Fruit fly (Drosophila melanogaster) whole organism, embryonic: ENCODE results near the gene CG7329.

Source experiments
- Atf6 ChIP-seq: fragments of 200-800 bp; sonication (Bioruptor generic); IDR thresholded peaks from 2 replicates; pipeline ENCODE4 v1.3.6; 2022; ENCODE audit warnings: missing biosample characterization, missing genetic modification characterization
- C15 ChIP-seq: fragments of 200-800 bp; sonication (Bioruptor generic); IDR thresholded peaks from 3 replicates; pipeline ENCODE4 v1.3.6; 2022; ENCODE audit warnings: missing biosample characterization, missing genetic modification characterization
- CG10209 ChIP-seq: fragments of 200-800 bp; sonication (Bioruptor generic); optimal IDR thresholded peaks from 3 replicates; lab custom pipeline; 2017; ENCODE audit warnings: missing biosample characterization, mild to moderate bottlenecking, missing genetic modification characterization, missing genetic modification reagents
- CG10274 ChIP-seq: fragments of 200-800 bp; sonication (Bioruptor generic); optimal IDR thresholded peaks from 3 replicates; lab custom pipeline; 2017; ENCODE audit warnings: missing biosample characterization, mild to moderate bottlenecking, missing genetic modification characterization
- CG10366 ChIP-seq: fragments of 200-800 bp; sonication (Bioruptor generic); IDR thresholded peaks from 2 replicates; pipeline ENCODE4 v1.3.6; 2022; ENCODE audit warnings: missing biosample characterization, missing genetic modification characterization
- CG12104 ChIP-seq: fragments of 200-800 bp; sonication (Bioruptor generic); optimal IDR thresholded peaks from 3 replicates; lab custom pipeline; 2016; ENCODE audit warnings: missing biosample characterization, missing genetic modification characterization
- CG14014 ChIP-seq: fragments of 200-800 bp; sonication (Bioruptor generic); IDR thresholded peaks from 2 replicates; pipeline ENCODE4 v1.3.6; 2022; ENCODE audit warnings: missing biosample characterization, missing genetic modification characterization
- CG14860 ChIP-seq: fragments of 200-800 bp; sonication (Bioruptor generic); IDR thresholded peaks from 3 replicates; pipeline ENCODE4 v1.3.6; 2022; ENCODE audit warnings: missing biosample characterization, missing genetic modification characterization; ENCODE audit not compliant: partially characterized antibody
- CG1647 ChIP-seq: fragments of 200-800 bp; sonication (Bioruptor generic); optimal IDR thresholded peaks from 3 replicates; lab custom pipeline; 2016; ENCODE audit warnings: missing biosample characterization, missing genetic modification characterization
- CG17568 ChIP-seq: fragments of 200-800 bp; sonication (Bioruptor generic); optimal IDR thresholded peaks from 2 replicates; lab custom pipeline; 2018; ENCODE audit warnings: missing biosample characterization, mild to moderate bottlenecking, missing genetic modification characterization, moderate library complexity
- CG18764 ChIP-seq: fragments of 200-800 bp; sonication (Bioruptor generic); optimal IDR thresholded peaks from 3 replicates; lab custom pipeline; 2016; ENCODE audit warnings: missing biosample characterization, missing genetic modification characterization
- CG30020 ChIP-seq: fragments of 200-800 bp; optimal IDR thresholded peaks from 2 replicates; lab custom pipeline; 2019; ENCODE audit warnings: missing biosample characterization, mild to moderate bottlenecking, missing genetic modification characterization, moderate library complexity
- CG3065 ChIP-seq: fragments of 200-800 bp; sonication (Bioruptor generic); optimal IDR thresholded peaks from 2 replicates; lab custom pipeline; 2016; ENCODE audit warnings: missing biosample characterization, missing genetic modification characterization
- CG31365 ChIP-seq: fragments of 200-800 bp; sonication (Bioruptor generic); optimal IDR thresholded peaks from 2 replicates; lab custom pipeline; 2018; ENCODE audit warnings: missing biosample characterization, mild to moderate bottlenecking, missing genetic modification characterization
- CG3281 ChIP-seq: fragments of 200-800 bp; sonication (Bioruptor generic); optimal IDR thresholded peaks from 3 replicates; lab custom pipeline; 2017; ENCODE audit warnings: missing biosample characterization, mild to moderate bottlenecking, missing genetic modification characterization
- CG33213 ChIP-seq: fragments of 200-800 bp; sonication (Bioruptor generic); optimal IDR thresholded peaks from 3 replicates; lab custom pipeline; 2016; ENCODE audit warnings: missing biosample characterization, missing genetic modification characterization
- CG3838 ChIP-seq: fragments of 200-800 bp; sonication (Bioruptor generic); optimal IDR thresholded peaks from 3 replicates; lab custom pipeline; 2016; ENCODE audit warnings: missing biosample characterization, missing genetic modification characterization
- CG4282 ChIP-seq: fragments of 200-800 bp; sonication (Bioruptor generic); optimal IDR thresholded peaks from 2 replicates; lab custom pipeline; 2016; ENCODE audit warnings: missing biosample characterization, missing genetic modification characterization
- CG4328 ChIP-seq: fragments of 200-800 bp; sonication (Bioruptor generic); optimal IDR thresholded peaks from 3 replicates; lab custom pipeline; 2017; ENCODE audit warnings: missing biosample characterization, missing genetic modification reagents, missing genetic modification characterization
- CG6689 ChIP-seq: fragments of 200-800 bp; sonication (Bioruptor generic); IDR thresholded peaks from 2 replicates; pipeline ENCODE4 v1.3.6; 2022; ENCODE audit warnings: missing biosample characterization, missing genetic modification characterization
- CG9876 ChIP-seq: fragments of 200-800 bp; sonication (Bioruptor generic); optimal IDR thresholded peaks from 2 replicates; lab custom pipeline; 2016; ENCODE audit warnings: missing biosample characterization, missing genetic modification characterization
- Drgx ChIP-seq: fragments of 200-800 bp; sonication (Bioruptor generic); IDR thresholded peaks from 2 replicates; pipeline ENCODE4 v1.3.6; 2022; ENCODE audit warnings: missing biosample characterization, missing genetic modification characterization
- Fer2 ChIP-seq: fragments of 200-800 bp; sonication (Bioruptor generic); optimal IDR thresholded peaks from 2 replicates; lab custom pipeline; 2018; ENCODE audit warnings: missing biosample characterization, mild to moderate bottlenecking, missing genetic modification characterization, moderate library complexity
- Gug ChIP-seq: fragments of 200-800 bp; sonication (Bioruptor generic); IDR thresholded peaks from 4 replicates; pipeline ENCODE4 v1.3.6; 2022; ENCODE audit warnings: missing biosample characterization, missing genetic modification characterization
- H15 ChIP-seq: fragments of 200-800 bp; sonication (Bioruptor generic); IDR thresholded peaks from 3 replicates; pipeline ENCODE4 v1.3.6; 2022; ENCODE audit warnings: missing biosample characterization, missing genetic modification characterization
- HLHmδ ChIP-seq: fragments of 200-800 bp; sonication (Bioruptor generic); optimal IDR thresholded peaks from 2 replicates; lab custom pipeline; 2018; ENCODE audit warnings: missing biosample characterization, mild to moderate bottlenecking, missing genetic modification characterization, moderate library complexity
- Hr51 ChIP-seq, 2 experiments: fragments of 200-800 bp; sonication (Bioruptor generic); optimal IDR thresholded peaks; 2 replicates in 1 of 2; 3 replicates in 1 of 2; lab custom pipeline; 2016 to 2018; ENCODE audit warnings: missing biosample characterization in 2 of 2, missing genetic modification characterization in 2 of 2, mild to moderate bottlenecking in 1 of 2, moderate library complexity in 1 of 2
- Jarid2 ChIP-seq: fragments of 200-800 bp; sonication (Bioruptor generic); optimal IDR thresholded peaks from 3 replicates; lab custom pipeline; 2017; ENCODE audit warnings: mild to moderate bottlenecking, missing biosample characterization, missing genetic modification reagents, missing genetic modification characterization
- NFAT ChIP-seq: fragments of 200-800 bp; sonication (Bioruptor generic); IDR thresholded peaks from 2 replicates; pipeline ENCODE4 v1.3.6; 2022; ENCODE audit warnings: missing biosample characterization, missing genetic modification characterization
- Side ChIP-seq: fragments of 200-800 bp; sonication (Bioruptor generic); optimal IDR thresholded peaks from 2 replicates; lab custom pipeline; 2016; ENCODE audit warnings: missing biosample characterization, missing genetic modification characterization
- Six4 ChIP-seq: fragments of 200-800 bp; sonication (Bioruptor generic); optimal IDR thresholded peaks from 2 replicates; lab custom pipeline; 2016; ENCODE audit warnings: missing biosample characterization, missing genetic modification characterization
- Sry-β ChIP-seq: fragments of 200-800 bp; sonication (Bioruptor generic); optimal IDR thresholded peaks from 2 replicates; lab custom pipeline; 2018; ENCODE audit warnings: missing biosample characterization, mild to moderate bottlenecking, missing genetic modification characterization, moderate library complexity
- Xrp1 ChIP-seq: fragments of 200-800 bp; sonication (Bioruptor generic); IDR thresholded peaks from 2 replicates; pipeline ENCODE4 v1.3.6; 2022; ENCODE audit warnings: missing biosample characterization, missing genetic modification characterization
- ara ChIP-seq: fragments of 200-800 bp; sonication (Bioruptor generic); IDR thresholded peaks from 2 replicates; pipeline ENCODE4 v1.3.6; 2022; ENCODE audit warnings: missing biosample characterization, missing genetic modification characterization
- crol ChIP-seq: fragments of 200-800 bp; sonication (Bioruptor generic); IDR thresholded peaks from 2 replicates; pipeline ENCODE4 v1.3.6; 2022; ENCODE audit warnings: missing biosample characterization, missing genetic modification characterization
- disco-r ChIP-seq: fragments of 200-800 bp; sonication (Bioruptor generic); optimal IDR thresholded peaks from 2 replicates; lab custom pipeline; 2016; ENCODE audit warnings: missing biosample characterization, missing genetic modification characterization
- gce ChIP-seq: fragments of 200-800 bp; sonication (Bioruptor generic); IDR thresholded peaks from 3 replicates; pipeline ENCODE4 v1.3.6; 2022; ENCODE audit warnings: missing biosample characterization, missing genetic modification characterization
- gcm2 ChIP-seq: fragments of 200-800 bp; sonication (Bioruptor generic); optimal IDR thresholded peaks from 2 replicates; lab custom pipeline; 2016; ENCODE audit warnings: missing biosample characterization, missing genetic modification characterization
- ham ChIP-seq: fragments of 200-800 bp; sonication (Bioruptor generic); IDR thresholded peaks from 2 replicates; pipeline ENCODE4 v1.3.6; 2022; ENCODE audit warnings: missing biosample characterization, missing genetic modification characterization
- ind ChIP-seq: fragments of 200-800 bp; sonication (Bioruptor generic); optimal IDR thresholded peaks from 3 replicates; lab custom pipeline; 2016; ENCODE audit warnings: missing biosample characterization, missing genetic modification characterization
- jing ChIP-seq: fragments of 200-800 bp; sonication (Bioruptor generic); optimal IDR thresholded peaks from 2 replicates; lab custom pipeline; 2018; ENCODE audit warnings: missing biosample characterization, mild to moderate bottlenecking, missing genetic modification characterization
- mam ChIP-seq: fragments of 200-800 bp; sonication (Bioruptor generic); optimal IDR thresholded peaks from 3 replicates; lab custom pipeline; 2016; ENCODE audit warnings: missing biosample characterization, missing genetic modification characterization
- oc ChIP-seq: fragments of 200-800 bp; sonication (Bioruptor generic); optimal IDR thresholded peaks from 2 replicates; lab custom pipeline; 2018; ENCODE audit warnings: missing biosample characterization, mild to moderate bottlenecking, missing genetic modification characterization, moderate library complexity
- odd ChIP-seq: fragments of 200-800 bp; sonication (Bioruptor generic); optimal IDR thresholded peaks from 2 replicates; lab custom pipeline; 2017; ENCODE audit warnings: missing biosample characterization, mild to moderate bottlenecking, missing genetic modification characterization
- org-1 ChIP-seq: fragments of 200-800 bp; sonication (Bioruptor generic); optimal IDR thresholded peaks from 2 replicates; lab custom pipeline; 2017; ENCODE audit warnings: missing biosample characterization, missing genetic modification characterization
- pfk ChIP-seq: fragments of 200-800 bp; sonication (Bioruptor generic); optimal IDR thresholded peaks from 2 replicates; lab custom pipeline; 2018; ENCODE audit warnings: missing biosample characterization, mild to moderate bottlenecking, missing genetic modification characterization, moderate library complexity
- psq ChIP-seq: fragments of 200-800 bp; sonication (Bioruptor generic); optimal IDR thresholded peaks from 2 replicates; lab custom pipeline; 2017; ENCODE audit warnings: missing biosample characterization, missing genetic modification characterization
- sens ChIP-seq: fragments of 200-800 bp; sonication (Bioruptor generic); peaks from one replicate; lab custom pipeline; 2016; ENCODE audit warnings: missing biosample characterization, missing genetic modification characterization
- sna ChIP-seq: fragments of 200-800 bp; sonication (Bioruptor generic); IDR thresholded peaks from 2 replicates; pipeline ENCODE4 v1.3.6; 2022; ENCODE audit warnings: missing biosample characterization, missing genetic modification characterization; ENCODE audit not compliant: partially characterized antibody
- sob ChIP-seq: fragments of 200-800 bp; sonication (Bioruptor generic); IDR thresholded peaks from 2 replicates; pipeline ENCODE4 v1.3.6; 2022; ENCODE audit warnings: missing biosample characterization, missing genetic modification characterization
- sug ChIP-seq: fragments of 200-800 bp; optimal IDR thresholded peaks from 2 replicates; lab custom pipeline; 2019; ENCODE audit warnings: missing biosample characterization, mild to moderate bottlenecking, missing genetic modification characterization, moderate library complexity
- wor ChIP-seq: fragments of 200-800 bp; sonication (Bioruptor generic); IDR thresholded peaks from 2 replicates; pipeline ENCODE4 v1.3.6; 2022; ENCODE audit warnings: missing biosample characterization, missing genetic modification characterization

CG7329 gene

dm6 chr2L:10665603-10666002 lies 27.3 kb upstream of the CG7329 start (continued):
- TF ChIP-seq jing (GFP tag; lab: Kevin White, UChicago) (peak; percentile 70), Atf6 (peak; percentile 83), C15 (0 out of 3 replicates have a peak, but pooled peaks have one; percentile 56), Drgx (GFP tag; lab: Robert Waterston, UW) (peak; percentile 90), Hr51 (GFP tag; optimal IDR thresholded peaks at IDR 0.05; lab: Kevin White, UChicago) (peak; percentile 43 to 89), Gug (GFP tag; lab: Robert Waterston, UW) (peak; percentile 82), H15 (GFP tag; lab: Robert Waterston, UW) (peak; percentile 85), crol (no peak), CG9876 (GFP tag; lab: Kevin White, UChicago) (peak; percentile 55), CG31365 (no peak), odd (GFP tag; lab: Kevin White, UChicago) (peak; percentile 59), CG10274 (peak; percentile 17), mam (GFP tag; lab: Kevin White, UChicago) (peak; percentile 79), Fer2 (tag; lab: Kevin White, UChicago) (no peak), Sry-β (GFP tag; lab: Kevin White, UChicago) (no peak), org-1 (GFP tag; lab: Kevin White, UChicago) (peak; percentile 51), Side (GFP tag; lab: Kevin White, UChicago) (peak; percentile 72), ara (GFP tag; lab: Robert Waterston, UW) (peak; percentile 79), gcm2 (GFP tag; lab: Kevin White, UChicago) (peak; percentile 22), ham (GFP tag; lab: Robert Waterston, UW) (0 out of 2 replicates have a peak, but pooled peaks have one; percentile 17), CG4328 (GFP tag; lab: Kevin White, UChicago) (no peak), CG12104 (GFP tag; lab: Kevin White, UChicago) (peak; percentile 36), ind (peak; percentile 88), CG14014 (peak; percentile 91), Jarid2 (GFP tag; lab: Kevin White, UChicago) (peak; percentile 21), CG3281 (GFP tag; lab: Kevin White, UChicago) (peak; percentile 56), sob (GFP tag; lab: Robert Waterston, UW) (peak; percentile 87), Xrp1 (GFP tag; lab: Robert Waterston, UW) (peak; percentile 81), CG6689 (GFP tag; lab: Robert Waterston, UW) (peak; percentile 85), Six4 (GFP tag; lab: Kevin White, UChicago) (peak; percentile 53), CG10209 (peak; percentile 74), oc (tag; lab: Kevin White, UChicago) (peak; percentile 57), HLHmδ (GFP tag; lab: Kevin White, UChicago) (no peak), psq (GFP tag; lab: Kevin White, UChicago) (peak; percentile 43), CG17568 (GFP tag; lab: Kevin White, UChicago) (peak; percentile 48), CG1647 (peak; percentile 65), NFAT (peak; percentile 78), CG18764 (GFP tag; lab: Kevin White, UChicago) (peak; percentile 46), sna (GFP tag; lab: Robert Waterston, UW) (no peak), wor (GFP tag; lab: Robert Waterston, UW) (peak; percentile 25; the same call in 1 of the 2 replicates), sug (tag; lab: Kevin White, UChicago) (peak; percentile 47), CG30020 (tag; lab: Kevin White, UChicago) (no peak), pfk (GFP tag; lab: Kevin White, UChicago) (no peak), CG3065 (GFP tag; lab: Kevin White, UChicago) (peak; percentile 23), sens (GFP tag; lab: Kevin White, UChicago) (peak; percentile 94), disco-r (GFP tag; lab: Kevin White, UChicago) (peak; percentile 77), CG33213 (GFP tag; lab: Kevin White, UChicago) (peak; percentile 36), CG14860 (GFP tag; lab: Robert Waterston, UW) (no peak), CG3838 (peak; percentile 64), CG4282 (GFP tag; lab: Kevin White, UChicago) (peak; percentile 57), CG10366 (GFP tag; lab: Robert Waterston, UW) (peak; percentile 90), gce (GFP tag; lab: Robert Waterston, UW) (peak; percentile 77; the same call in 2 of the 3 replicates)
